Fruit fly (Drosophila melanogaster) whole organism, adult: ENCODE measurements around the gene Vha16-5.

Source experiments
- CG7101 ChIP-seq: fragments of 200-800 bp; sonication (Bioruptor generic); optimal IDR thresholded peaks from 2 replicates; lab custom pipeline; 2018; ENCODE audit warnings: missing biosample characterization, mild to moderate bottlenecking, missing genetic modification characterization, moderate library complexity
- bab1 ChIP-seq: fragments of 200-800 bp; sonication (Bioruptor generic); optimal IDR thresholded peaks from 3 replicates; lab custom pipeline; 2019; ENCODE audit warnings: missing biosample characterization, mild to moderate bottlenecking, missing genetic modification characterization, moderate library complexity
- cic ChIP-seq: fragments of 200-800 bp; sonication (Bioruptor generic); optimal IDR thresholded peaks from 2 replicates; lab custom pipeline; 2017; ENCODE audit warnings: missing biosample characterization, mild to moderate bottlenecking, missing genetic modification characterization, moderate library complexity

dm6 chr2L:10687794-10688185, 49.1 kb downstream of the Vha16-5 start:
- TF ChIP-seq bab1 (GFP tag; lab: Kevin White, UChicago) (no peak), CG7101 (no peak), cic (no peak)
